Fruit fly (Drosophila melanogaster): Measurements from ENCODE around the gene CG13622.

- peak; percentile 98 for TF ChIP-seq CG5204 (GFP tag; optimal IDR thresholded peaks at IDR 0.05)
- TF ChIP-seq CG14711 (tag; optimal IDR thresholded peaks at IDR 0.05) = peak; percentile 96
- peak; percentile 99 for TF ChIP-seq kay (GFP tag; ENCODE audit: borderline replicate concordance)
- peak; percentile 96 for TF ChIP-seq CG1620 (GFP tag; optimal IDR thresholded peaks at IDR 0.05)
- no peak for TF ChIP-seq cnc (optimal IDR thresholded peaks at IDR 0.05)
- peak; percentile 99 for TF ChIP-seq CG11617 (GFP tag; optimal IDR thresholded peaks at IDR 0.05)
- TF ChIP-seq bab1 (GFP tag; optimal IDR thresholded peaks at IDR 0.05) = peak; percentile 96
- peak; percentile 94 for TF ChIP-seq pad (GFP tag; optimal IDR thresholded peaks at IDR 0.05)
These were observed 49.1 kb upstream of the CG13622 start for dm6 chr3R:24572540-24573043.
